Worm (Caenorhabditis elegans): ENCODE measurements around the gene C10A4.4.
A peak's percentile ranks its signal among the peaks of the same experiment; 100 is the strongest.
"Not testable (repeated sequence)": the region's sequence is repeated elsewhere in the genome, so short reads cannot be mapped to it uniquely, and the experiment has no call there.

The C10A4.4 gene

DNA sequence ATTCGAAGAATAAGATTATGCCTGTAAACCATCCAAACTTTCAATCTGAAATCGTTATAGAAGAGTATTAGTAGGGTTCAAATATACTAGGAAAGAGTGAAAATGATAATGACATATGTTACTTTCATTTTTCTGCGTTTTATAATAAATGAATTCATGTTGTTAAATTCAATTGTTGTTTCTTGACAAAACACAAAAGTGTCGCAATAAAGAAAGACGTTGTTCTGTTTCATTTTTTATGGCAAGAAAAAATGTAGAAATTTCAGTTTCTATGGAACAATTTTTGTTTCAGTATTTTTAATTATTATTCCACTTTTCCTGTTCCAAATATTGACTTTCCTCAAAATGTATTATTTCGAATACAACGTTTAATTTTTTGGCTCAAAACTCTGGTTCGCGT is at the start of gene C10A4.4:
TSS of gene C10A4.4 (plus strand) at position 301 of the 400 bp plus-strand sequence.
- TF ChIP-seq nhr-77 (tag; optimal IDR thresholded peaks at IDR 0.05) (no peak), nhr-43 (tag; optimal IDR thresholded peaks at IDR 0.05; ENCODE audit: poor library complexity, severe bottlenecking) (no peak), nfya-1 (tag; optimal IDR thresholded peaks at IDR 0.05; ENCODE audit: insufficient read depth) (no peak), pqm-1 (tag; optimal IDR thresholded peaks at IDR 0.05) (no peak), R02D3.7 (tag; optimal IDR thresholded peaks at IDR 0.05) (no peak), hmg-11 (tag; optimal IDR thresholded peaks at IDR 0.05) (no peak), fkh-2 (tag; optimal IDR thresholded peaks at IDR 0.05) (no peak), nhr-237 (tag; optimal IDR thresholded peaks at IDR 0.05) (no peak), nhr-11 (tag; optimal IDR thresholded peaks at IDR 0.05) (no peak), lin-15B (tag; optimal IDR thresholded peaks at IDR 0.05) (no peak), ztf-11 (tag; optimal IDR thresholded peaks at IDR 0.05) (no peak), daf-12 (tag; optimal IDR thresholded peaks at IDR 0.05) (no peak), tbx-2 (tag; optimal IDR thresholded peaks at IDR 0.05) (no peak), nhr-23 (tag; optimal IDR thresholded peaks at IDR 0.05) (no peak), unc-39 (tag; optimal IDR thresholded peaks at IDR 0.05) (no peak), fkh-10 (GFP tag; optimal IDR thresholded peaks at IDR 0.05) (no peak)

DNA sequence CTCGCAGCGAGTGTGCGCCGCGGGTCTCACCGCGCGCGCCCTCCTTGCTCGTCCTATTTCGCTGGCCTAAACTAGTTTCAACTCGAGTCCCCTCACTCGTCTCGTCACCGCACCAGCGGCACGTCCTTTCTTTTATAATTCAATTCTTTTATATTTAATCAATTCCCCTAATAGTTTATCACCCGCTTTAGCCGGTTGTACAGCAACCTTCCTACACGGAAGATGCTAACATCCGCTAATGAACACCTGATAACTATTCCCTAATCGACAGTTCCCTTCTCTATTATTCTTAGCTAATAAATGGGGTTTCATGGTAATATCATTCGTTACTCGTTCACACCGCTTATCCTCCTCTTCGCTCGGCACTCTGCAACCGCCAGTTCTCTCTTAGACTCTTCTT is 35.6 kb upstream of the C10A4.4 start, which contains the start of gene C56G3.2:
TSS of gene C56G3.2 (plus strand) at position 301 of the 400 bp plus-strand sequence.
- TF ChIP-seq lin-15B, nhr-28, nhr-76 (tag; optimal IDR thresholded peaks at IDR 0.05): not testable (repeated sequence)

DNA sequence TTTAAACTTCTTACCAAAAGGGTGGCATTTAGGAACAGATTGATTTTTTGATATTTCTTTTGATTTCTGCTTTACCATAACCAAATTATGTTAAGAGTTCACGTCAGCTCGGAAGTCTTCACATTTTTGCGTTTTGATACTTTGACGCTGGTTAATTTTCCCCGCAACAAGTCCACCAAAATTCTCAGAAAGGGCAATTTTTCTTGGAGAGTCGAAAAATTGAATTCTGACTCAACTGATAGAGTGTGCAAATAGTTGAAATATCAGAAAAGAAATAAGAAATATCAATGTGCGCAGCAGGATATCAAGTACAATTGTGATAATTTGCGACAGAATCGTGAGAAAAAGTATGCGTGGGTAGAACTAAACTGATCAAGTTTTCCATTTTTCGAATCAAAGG is 31.1 kb upstream of the C10A4.4 start:
- no peak for TF ChIP-seq elt-1 (tag; optimal IDR thresholded peaks at IDR 0.05)
- TF ChIP-seq sea-2 (GFP tag; optimal IDR thresholded peaks at IDR 0.05) = no peak
- TF ChIP-seq skn-1 (tag; optimal IDR thresholded peaks at IDR 0.05) = no peak
- no peak for TF ChIP-seq elt-3 (tag; optimal IDR thresholded peaks at IDR 0.05)
- TF ChIP-seq daf-12 (tag; optimal IDR thresholded peaks at IDR 0.05) = no peak
- TF ChIP-seq pha-4 (tag; optimal IDR thresholded peaks at IDR 0.05) = no peak
- TF ChIP-seq hmg-11 (tag; optimal IDR thresholded peaks at IDR 0.05) = no peak
- no peak for TF ChIP-seq ceh-9 (tag; optimal IDR thresholded peaks at IDR 0.05)
- no peak for TF ChIP-seq lin-15B (tag; optimal IDR thresholded peaks at IDR 0.05)
- no peak for TF ChIP-seq nhr-43 (tag; optimal IDR thresholded peaks at IDR 0.05; ENCODE audit: poor library complexity, severe bottlenecking)
- no peak for TF ChIP-seq jun-1 (tag; optimal IDR thresholded peaks at IDR 0.05)
- TF ChIP-seq ceh-28 (tag; optimal IDR thresholded peaks at IDR 0.05) = no peak
- no peak for TF ChIP-seq egl-5 (tag; optimal IDR thresholded peaks at IDR 0.05)
- no peak for TF ChIP-seq pqm-1 (tag; optimal IDR thresholded peaks at IDR 0.05)
- no peak for TF ChIP-seq nhr-23 (tag; optimal IDR thresholded peaks at IDR 0.05)
- no peak for TF ChIP-seq nhr-12 (tag; optimal IDR thresholded peaks at IDR 0.05)
- no peak for TF ChIP-seq tbx-2 (tag; optimal IDR thresholded peaks at IDR 0.05)

DNA sequence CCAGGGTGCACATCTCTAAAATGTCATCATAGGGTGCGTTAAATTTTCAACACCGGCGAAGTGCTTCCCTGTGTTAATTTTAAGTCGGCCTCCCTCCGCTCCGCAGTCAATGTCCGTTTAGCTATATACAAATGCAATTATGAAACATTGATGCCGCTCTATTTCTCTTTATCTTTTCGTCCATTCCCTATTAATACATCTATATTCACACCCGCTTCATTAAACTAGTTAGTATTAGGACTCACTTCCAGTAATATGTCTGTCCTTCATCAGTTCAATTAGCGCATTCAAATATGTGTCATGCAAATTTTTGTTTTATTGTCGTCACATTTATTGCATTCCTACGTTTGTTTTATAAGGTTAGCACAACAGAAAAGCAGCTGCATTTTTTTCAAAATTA is 28.9 kb upstream of the C10A4.4 start:
- TF ChIP-seq mml-1 (tag; optimal IDR thresholded peaks at IDR 0.05) (no peak), jun-1 (tag; optimal IDR thresholded peaks at IDR 0.05) (no peak), ztf-4 (tag; optimal IDR thresholded peaks at IDR 0.05) (no peak), fos-1 (tag; optimal IDR thresholded peaks at IDR 0.05) (no peak), nhr-28 (tag; optimal IDR thresholded peaks at IDR 0.05) (no peak), lsy-12 (tag; optimal IDR thresholded peaks at IDR 0.05) (no peak), lin-39 (tag; optimal IDR thresholded peaks at IDR 0.05) (no peak), egl-5 (tag; optimal IDR thresholded peaks at IDR 0.05) (no peak), pqm-1 (tag; optimal IDR thresholded peaks at IDR 0.05) (no peak), skn-1 (tag; optimal IDR thresholded peaks at IDR 0.05) (no peak), lin-15B (tag; optimal IDR thresholded peaks at IDR 0.05) (no peak), nhr-25 (tag; optimal IDR thresholded peaks at IDR 0.05) (no peak), ceh-28 (tag; optimal IDR thresholded peaks at IDR 0.05) (no peak), elt-1 (tag; optimal IDR thresholded peaks at IDR 0.05) (no peak), pha-4 (tag; optimal IDR thresholded peaks at IDR 0.05) (no peak), tbx-2 (tag; optimal IDR thresholded peaks at IDR 0.05) (no peak), snpc-4 (tag; optimal IDR thresholded peaks at IDR 0.05) (no peak)

DNA sequence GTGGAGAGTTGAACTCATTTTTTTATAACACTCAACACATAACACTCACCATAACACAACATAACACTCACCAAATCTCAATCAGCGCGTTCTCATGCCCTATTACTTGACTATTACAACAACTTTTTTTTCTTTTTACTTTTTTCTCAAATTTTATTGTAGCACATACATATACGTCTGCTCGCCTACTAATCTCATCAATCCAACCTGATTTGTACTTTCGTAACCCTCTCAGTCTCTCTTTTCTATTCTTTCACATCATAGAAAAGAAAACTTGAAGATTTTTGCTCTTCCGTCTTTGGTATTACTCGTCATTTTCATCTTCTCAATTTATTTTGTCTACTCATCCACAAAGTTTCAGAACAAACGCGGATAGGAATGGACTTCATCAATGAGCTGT is 23.9 kb upstream of the C10A4.4 start, which contains the start of gene npr-8:
TSS of gene npr-8 (plus strand) at position 362 of the 400 bp plus-strand sequence.
- no peak for TF ChIP-seq ztf-4 (tag; optimal IDR thresholded peaks at IDR 0.05)
- TF ChIP-seq pha-4 (tag; optimal IDR thresholded peaks at IDR 0.05) = no peak
- peak; percentile 37 for TF ChIP-seq fkh-10 (GFP tag; optimal IDR thresholded peaks at IDR 0.05)

All from whole organism, L3 larva.